Worm (Caenorhabditis elegans): Measurements from ENCODE around the gene dyf-4.
A peak's percentile ranks its signal among the peaks of the same experiment; 100 is the strongest.

dyf-4 gene

ce11 chrV:12560328-12560782 lies 34.8 kb upstream of the dyf-4 start, which contains the start of gene sel-1:
sel-1 (plus strand) TSS chrV:12560732.
- TF ChIP-seq lin-15B (tag; optimal IDR thresholded peaks at IDR 0.05) (peak; percentile 4), hmg-11 (tag; optimal IDR thresholded peaks at IDR 0.05) (peak; percentile 1), R02D3.7 (tag; optimal IDR thresholded peaks at IDR 0.05) (peak; percentile 59), nhr-67 (tag; optimal IDR thresholded peaks at IDR 0.05) (no peak)

ce11 chrV:12556904-12557303 lies 31.4 kb upstream of the dyf-4 start:
- TF ChIP-seq nhr-43 (tag; optimal IDR thresholded peaks at IDR 0.05; ENCODE audit: poor library complexity, severe bottlenecking): peak; percentile 25
- TF ChIP-seq sea-2 (GFP tag; optimal IDR thresholded peaks at IDR 0.05): no peak
- no peak for TF ChIP-seq mdl-1 (tag; optimal IDR thresholded peaks at IDR 0.05)
- peak in 1 of 3 experiments; percentile 70 for TF ChIP-seq elt-3 (tag; optimal IDR thresholded peaks at IDR 0.05)
- TF ChIP-seq nhr-23 (tag; optimal IDR thresholded peaks at IDR 0.05): peak; percentile 18
- TF ChIP-seq nhr-25 (tag; optimal IDR thresholded peaks at IDR 0.05): peak; percentile 30
- no peak for TF ChIP-seq nhr-77 (tag; optimal IDR thresholded peaks at IDR 0.05)
- peak; percentile 67 for TF ChIP-seq ama-1 (optimal IDR thresholded peaks at IDR 0.05)

- TF ChIP-seq ceh-82 (tag; optimal IDR thresholded peaks at IDR 0.05): no peak
- TF ChIP-seq ztf-4 (tag; optimal IDR thresholded peaks at IDR 0.05): no peak
- no peak for TF ChIP-seq zag-1 (tag; optimal IDR thresholded peaks at IDR 0.05)
- peak; percentile 42 for TF ChIP-seq nhr-43 (tag; optimal IDR thresholded peaks at IDR 0.05; ENCODE audit: poor library complexity, severe bottlenecking)
- no peak for TF ChIP-seq R02D3.7 (tag; optimal IDR thresholded peaks at IDR 0.05)
- TF ChIP-seq lsy-12 (tag; optimal IDR thresholded peaks at IDR 0.05): no peak
- TF ChIP-seq egl-5 (tag; optimal IDR thresholded peaks at IDR 0.05): no peak
- TF ChIP-seq nhr-23 (tag; optimal IDR thresholded peaks at IDR 0.05): peak; percentile 74
- no peak for TF ChIP-seq ceh-28 (tag; optimal IDR thresholded peaks at IDR 0.05)
- no peak for TF ChIP-seq fkh-10 (GFP tag; optimal IDR thresholded peaks at IDR 0.05)
- TF ChIP-seq ZK546.5 (tag; optimal IDR thresholded peaks at IDR 0.05): no peak
- no peak for TF ChIP-seq jun-1 (tag; optimal IDR thresholded peaks at IDR 0.05)
- no peak for TF ChIP-seq elt-3 (tag; optimal IDR thresholded peaks at IDR 0.05)
- no peak for TF ChIP-seq egl-27 (tag; optimal IDR thresholded peaks at IDR 0.05)
- TF ChIP-seq mdl-1 (tag; optimal IDR thresholded peaks at IDR 0.05): no peak
- no peak for TF ChIP-seq aly-2 (tag; optimal IDR thresholded peaks at IDR 0.05)
- TF ChIP-seq nhr-25 (tag; optimal IDR thresholded peaks at IDR 0.05): peak; percentile 57
These were observed 30.3 kb upstream of the dyf-4 start for ce11 chrV:12555872-12556271.

- TF ChIP-seq nhr-43 (tag; optimal IDR thresholded peaks at IDR 0.05; ENCODE audit: poor library complexity, severe bottlenecking): peak; percentile 63
- TF ChIP-seq jun-1 (tag; optimal IDR thresholded peaks at IDR 0.05): no peak
- no peak for TF ChIP-seq hmg-11 (tag; optimal IDR thresholded peaks at IDR 0.05)
- TF ChIP-seq ceh-28 (tag; optimal IDR thresholded peaks at IDR 0.05): peak; percentile 42
- no peak for TF ChIP-seq nfya-1 (tag; optimal IDR thresholded peaks at IDR 0.05; ENCODE audit: insufficient read depth)
- TF ChIP-seq nhr-23 (tag; optimal IDR thresholded peaks at IDR 0.05): peak; percentile 77
- TF ChIP-seq ama-1 (optimal IDR thresholded peaks at IDR 0.05): peak; percentile 4
- peak; percentile 34 for TF ChIP-seq R02D3.7 (tag; optimal IDR thresholded peaks at IDR 0.05)
- TF ChIP-seq nhr-76 (tag; optimal IDR thresholded peaks at IDR 0.05): no peak
- TF ChIP-seq nhr-25 (tag; optimal IDR thresholded peaks at IDR 0.05): peak; percentile 58
- TF ChIP-seq elt-3 (tag; optimal IDR thresholded peaks at IDR 0.05): peak; percentile 52 to 84 (median 84)
- peak; percentile 37 for TF ChIP-seq tbx-2 (tag; optimal IDR thresholded peaks at IDR 0.05)
- no peak for TF ChIP-seq aly-2 (tag; optimal IDR thresholded peaks at IDR 0.05)
These were observed 28.9 kb upstream of the dyf-4 start for ce11 chrV:12554172-12555031.

ce11 chrV:12553286-12553725 lies 27.8 kb upstream of the dyf-4 start:
- peak; percentile 26 for TF ChIP-seq tbx-2 (tag; optimal IDR thresholded peaks at IDR 0.05)
- TF ChIP-seq elt-1 (tag; optimal IDR thresholded peaks at IDR 0.05): no peak
- peak; percentile 81 for TF ChIP-seq nhr-43 (tag; optimal IDR thresholded peaks at IDR 0.05; ENCODE audit: poor library complexity, severe bottlenecking)
- TF ChIP-seq snpc-4 (tag; optimal IDR thresholded peaks at IDR 0.05): no peak
- TF ChIP-seq mml-1 (tag; optimal IDR thresholded peaks at IDR 0.05): peak; percentile 13
- TF ChIP-seq zag-1 (tag; optimal IDR thresholded peaks at IDR 0.05): no peak
- peak; percentile 97 to 99 (median 99) for TF ChIP-seq elt-3 (tag; optimal IDR thresholded peaks at IDR 0.05)
- TF ChIP-seq nhr-12 (tag; optimal IDR thresholded peaks at IDR 0.05): no peak
- no peak for TF ChIP-seq nhr-28 (tag; optimal IDR thresholded peaks at IDR 0.05)
- TF ChIP-seq ceh-28 (tag; optimal IDR thresholded peaks at IDR 0.05): peak; percentile 11
- TF ChIP-seq fkh-2 (tag; optimal IDR thresholded peaks at IDR 0.05): no peak
- TF ChIP-seq ZK546.5 (tag; optimal IDR thresholded peaks at IDR 0.05): no peak
- peak; percentile 89 for TF ChIP-seq nhr-23 (tag; optimal IDR thresholded peaks at IDR 0.05)
- TF ChIP-seq nhr-25 (tag; optimal IDR thresholded peaks at IDR 0.05): peak; percentile 13
